Worm (Caenorhabditis elegans): ENCODE measurements around the gene F42G8.8.

DNA sequence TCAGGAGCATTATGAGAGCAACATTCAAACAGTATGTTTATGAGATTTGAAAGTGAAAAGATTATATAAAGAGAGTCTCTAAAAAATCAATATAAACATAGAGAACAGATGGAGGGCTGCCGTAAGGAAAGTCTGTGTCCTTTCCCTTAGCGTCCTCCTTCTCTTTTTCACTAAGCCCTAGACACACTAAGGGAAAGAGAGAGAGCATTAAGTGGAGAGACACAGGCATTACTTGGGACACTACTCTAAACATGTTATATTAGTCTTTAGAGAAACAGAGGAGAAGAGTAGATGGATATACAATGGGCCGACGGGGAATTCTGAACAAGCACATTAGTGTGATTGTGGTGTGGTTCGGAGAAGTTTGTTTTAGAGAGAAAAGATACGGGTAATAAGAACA, 22.5 kb upstream of the F42G8.8 start:
- TF ChIP-seq sem-4 (tag; optimal IDR thresholded peaks at IDR 0.05) (no peak), nhr-11 (tag; optimal IDR thresholded peaks at IDR 0.05) (no peak), F13H6.1 (tag; optimal IDR thresholded peaks at IDR 0.05) (no peak), gmeb-1 (tag; optimal IDR thresholded peaks at IDR 0.05) (no peak), dmd-4 (tag; optimal IDR thresholded peaks at IDR 0.05) (no peak), zag-1 (tag; optimal IDR thresholded peaks at IDR 0.05) (no peak), R02D3.7 (tag; optimal IDR thresholded peaks at IDR 0.05) (no peak)

Data from whole organism, L2 larva.